Fruit fly (Drosophila melanogaster) whole organism, embryonic: ENCODE results near the gene CG34461.

ENCODE experiments used
- ATbp ChIP-seq: fragments of 200-800 bp; sonication (Bioruptor generic); optimal IDR thresholded peaks from 2 replicates; lab custom pipeline; 2017; ENCODE audit warnings: missing biosample characterization, mild to moderate bottlenecking, missing genetic modification characterization, missing genetic modification reagents
- Blimp-1 ChIP-seq: fragments of 200-800 bp; sonication (Bioruptor generic); optimal IDR thresholded peaks from 3 replicates; lab custom pipeline; 2018; ENCODE audit warnings: missing biosample characterization, missing genetic modification characterization, mild to moderate bottlenecking, moderate library complexity, missing genetic modification reagents
- CG10462 ChIP-seq: fragments of 200-800 bp; sonication (Bioruptor generic); optimal IDR thresholded peaks from 2 replicates; lab custom pipeline; 2016; ENCODE audit warnings: missing biosample characterization, missing genetic modification characterization
- CG11560 ChIP-seq: fragments of 200-800 bp; sonication (Bioruptor generic); IDR thresholded peaks from 3 replicates; pipeline ENCODE4 v1.3.6; 2022; ENCODE audit warnings: missing biosample characterization, missing genetic modification characterization
- CG12219 ChIP-seq: fragments of 200-800 bp; sonication (Bioruptor generic); optimal IDR thresholded peaks from 3 replicates; lab custom pipeline; 2018; ENCODE audit warnings: missing biosample characterization, mild to moderate bottlenecking, missing genetic modification characterization
- CG12299 ChIP-seq: fragments of 200-800 bp; sonication (Bioruptor generic); optimal IDR thresholded peaks from 2 replicates; lab custom pipeline; 2018; ENCODE audit warnings: missing biosample characterization, mild to moderate bottlenecking, missing genetic modification characterization
- CG12391 ChIP-seq: fragments of 200-800 bp; sonication (Bioruptor generic); optimal IDR thresholded peaks from 3 replicates; lab custom pipeline; 2018; ENCODE audit warnings: missing biosample characterization, mild to moderate bottlenecking, missing genetic modification characterization, moderate library complexity
- CG12659 ChIP-seq: fragments of 200-800 bp; sonication (Bioruptor generic); optimal IDR thresholded peaks from 3 replicates; lab custom pipeline; 2017; ENCODE audit warnings: mild to moderate bottlenecking, missing biosample characterization, missing genetic modification reagents, missing genetic modification characterization
- CG12744 ChIP-seq: fragments of 200-800 bp; sonication (Bioruptor generic); optimal IDR thresholded peaks from 2 replicates; lab custom pipeline; 2016; ENCODE audit warnings: missing biosample characterization, missing genetic modification characterization
- CG17359 ChIP-seq: fragments of 200-800 bp; sonication (Bioruptor generic); optimal IDR thresholded peaks from 3 replicates; lab custom pipeline; 2018; ENCODE audit warnings: missing biosample characterization, mild to moderate bottlenecking, missing genetic modification characterization, moderate library complexity
- CG17385 ChIP-seq: fragments of 200-800 bp; sonication (Bioruptor generic); optimal IDR thresholded peaks from 3 replicates; lab custom pipeline; 2018; ENCODE audit warnings: missing biosample characterization, mild to moderate bottlenecking, missing genetic modification characterization
- CG18599 ChIP-seq: fragments of 200-800 bp; sonication (Bioruptor generic); optimal IDR thresholded peaks from 3 replicates; lab custom pipeline; 2017; ENCODE audit warnings: missing biosample characterization, missing genetic modification characterization, mild to moderate bottlenecking, moderate library complexity, missing genetic modification reagents
- CG2202 ChIP-seq: fragments of 200-800 bp; sonication (Bioruptor generic); optimal IDR thresholded peaks from 2 replicates; lab custom pipeline; 2018; ENCODE audit warnings: missing biosample characterization, mild to moderate bottlenecking, missing genetic modification characterization
- CG30020 ChIP-seq: fragments of 200-800 bp; optimal IDR thresholded peaks from 2 replicates; lab custom pipeline; 2019; ENCODE audit warnings: missing biosample characterization, mild to moderate bottlenecking, missing genetic modification characterization, moderate library complexity
- CG3407 ChIP-seq: fragments of 200-800 bp; sonication (Bioruptor generic); optimal IDR thresholded peaks from 2 replicates; lab custom pipeline; 2018; ENCODE audit warnings: missing biosample characterization, mild to moderate bottlenecking, missing genetic modification characterization
- CG3995 ChIP-seq: fragments of 200-800 bp; sonication (Bioruptor generic); optimal IDR thresholded peaks from 3 replicates; lab custom pipeline; 2016; ENCODE audit warnings: missing biosample characterization, missing genetic modification characterization
- CG4282 ChIP-seq: fragments of 200-800 bp; sonication (Bioruptor generic); optimal IDR thresholded peaks from 2 replicates; lab custom pipeline; 2016; ENCODE audit warnings: missing biosample characterization, missing genetic modification characterization
- CG4328 ChIP-seq: fragments of 200-800 bp; sonication (Bioruptor generic); optimal IDR thresholded peaks from 3 replicates; lab custom pipeline; 2017; ENCODE audit warnings: missing biosample characterization, missing genetic modification reagents, missing genetic modification characterization
- CG7372 ChIP-seq: fragments of 200-800 bp; sonication (Bioruptor generic); IDR thresholded peaks from 2 replicates; pipeline ENCODE4 v1.3.6; 2022; ENCODE audit warnings: missing biosample characterization, missing genetic modification characterization
- CG7963 ChIP-seq: fragments of 200-800 bp; sonication (Bioruptor generic); IDR thresholded peaks from 3 replicates; pipeline ENCODE4 v1.3.6; 2022; ENCODE audit warnings: missing biosample characterization, missing genetic modification characterization; ENCODE audit not compliant: partially characterized antibody
- CG8281 ChIP-seq: fragments of 200-800 bp; sonication (Bioruptor generic); optimal IDR thresholded peaks from 2 replicates; lab custom pipeline; 2018; ENCODE audit warnings: missing biosample characterization, mild to moderate bottlenecking, missing genetic modification characterization, moderate library complexity
- CG8388 ChIP-seq: fragments of 200-800 bp; sonication (Bioruptor generic); optimal IDR thresholded peaks from 2 replicates; lab custom pipeline; 2019; ENCODE audit warnings: missing biosample characterization, mild to moderate bottlenecking, missing genetic modification characterization, moderate library complexity
- Drgx ChIP-seq: fragments of 200-800 bp; sonication (Bioruptor generic); IDR thresholded peaks from 2 replicates; pipeline ENCODE4 v1.3.6; 2022; ENCODE audit warnings: missing biosample characterization, missing genetic modification characterization
- Hand ChIP-seq: fragments of 200-800 bp; sonication (Bioruptor generic); optimal IDR thresholded peaks from 2 replicates; lab custom pipeline; 2017; ENCODE audit warnings: mild to moderate bottlenecking, missing biosample characterization, missing genetic modification reagents, missing genetic modification characterization
- Hr3 ChIP-seq: fragments of 200-800 bp; sonication (Bioruptor generic); optimal IDR thresholded peaks from 3 replicates; lab custom pipeline; 2016; ENCODE audit warnings: missing biosample characterization, missing genetic modification characterization
- Lim3 ChIP-seq: fragments of 200-800 bp; sonication (Bioruptor generic); IDR thresholded peaks from 2 replicates; pipeline ENCODE4 v1.3.6; 2022; ENCODE audit warnings: missing biosample characterization, missing genetic modification characterization
- Meics ChIP-seq: fragments of 200-800 bp; sonication (Bioruptor generic); optimal IDR thresholded peaks from 2 replicates; lab custom pipeline; 2017; ENCODE audit warnings: missing biosample characterization, mild to moderate bottlenecking, missing genetic modification characterization
- NC2β ChIP-seq: fragments of 200-800 bp; sonication (Bioruptor generic); optimal IDR thresholded peaks from 2 replicates; lab custom pipeline; 2016; ENCODE audit warnings: missing biosample characterization, missing genetic modification characterization
- Nf-YA ChIP-seq: fragments of 200-800 bp; sonication (Bioruptor generic); IDR thresholded peaks from 2 replicates; pipeline ENCODE4 v1.3.6; 2022; ENCODE audit warnings: missing biosample characterization, missing genetic modification characterization
- Nf-YC ChIP-seq: fragments of 200-800 bp; optimal IDR thresholded peaks from 3 replicates; lab custom pipeline; 2019; ENCODE audit warnings: missing biosample characterization, mild to moderate bottlenecking, missing genetic modification characterization, moderate library complexity
- NfI ChIP-seq: fragments of 200-800 bp; sonication (Bioruptor generic); optimal IDR thresholded peaks from 3 replicates; lab custom pipeline; 2018; ENCODE audit warnings: missing biosample characterization, mild to moderate bottlenecking, missing genetic modification characterization, moderate library complexity
- Sox100B ChIP-seq: fragments of 200-800 bp; sonication (Bioruptor generic); optimal IDR thresholded peaks from 3 replicates; lab custom pipeline; 2018; ENCODE audit warnings: missing biosample characterization, mild to moderate bottlenecking, missing genetic modification characterization
- Usf ChIP-seq: fragments of 200-800 bp; sonication (Bioruptor generic); optimal IDR thresholded peaks from 2 replicates; lab custom pipeline; 2017; ENCODE audit warnings: missing genotype, missing biosample characterization, missing genetic modification characterization
- ash1 ChIP-seq: fragments of 200-800 bp; sonication (Bioruptor generic); optimal IDR thresholded peaks from 2 replicates; lab custom pipeline; 2018; ENCODE audit warnings: missing biosample characterization, mild to moderate bottlenecking, missing genetic modification characterization
- dmrt99B ChIP-seq: fragments of 200-800 bp; sonication (Bioruptor generic); optimal IDR thresholded peaks from 2 replicates; lab custom pipeline; 2018; ENCODE audit warnings: missing biosample characterization, mild to moderate bottlenecking, missing genetic modification characterization, moderate library complexity
- en ChIP-seq: fragments of 200-800 bp; sonication (Bioruptor generic); optimal IDR thresholded peaks from 2 replicates; lab custom pipeline; 2016; ENCODE audit warnings: missing biosample characterization, missing genetic modification characterization
- fd3F ChIP-seq: fragments of 200-800 bp; sonication (Bioruptor generic); optimal IDR thresholded peaks from 2 replicates; lab custom pipeline; 2018; ENCODE audit warnings: missing biosample characterization, mild to moderate bottlenecking, missing genetic modification characterization, moderate library complexity
- ftz-f1 ChIP-seq: fragments of 200-800 bp; sonication (Bioruptor generic); optimal IDR thresholded peaks from 2 replicates; lab custom pipeline; 2016; ENCODE audit warnings: missing biosample characterization, missing genetic modification characterization
- gce ChIP-seq: fragments of 200-800 bp; sonication (Bioruptor generic); IDR thresholded peaks from 3 replicates; pipeline ENCODE4 v1.3.6; 2022; ENCODE audit warnings: missing biosample characterization, missing genetic modification characterization
- gt ChIP-seq: fragments of 200-800 bp; sonication (Bioruptor generic); IDR thresholded peaks from 2 replicates; pipeline ENCODE4 v1.3.6; 2022; ENCODE audit warnings: missing biosample characterization, missing genetic modification characterization
- hb ChIP-seq: fragments of 200-800 bp; sonication (Bioruptor generic); IDR thresholded peaks from 3 replicates; pipeline ENCODE4 v1.3.6; 2022; ENCODE audit warnings: missing biosample characterization, missing genetic modification characterization; ENCODE audit not compliant: partially characterized antibody
- lab ChIP-seq: fragments of 200-800 bp; sonication (Bioruptor generic); optimal IDR thresholded peaks from 3 replicates; lab custom pipeline; 2017; ENCODE audit warnings: missing biosample characterization, missing genetic modification characterization, mild to moderate bottlenecking, moderate library complexity, missing genetic modification reagents
- pzg ChIP-seq: fragments of 200-800 bp; sonication (Bioruptor generic); optimal IDR thresholded peaks from 3 replicates; lab custom pipeline; 2018; ENCODE audit warnings: missing biosample characterization, mild to moderate bottlenecking, missing genetic modification characterization, moderate library complexity
- rib ChIP-seq: fragments of 200-800 bp; sonication (Bioruptor generic); IDR thresholded peaks from 2 replicates; pipeline ENCODE4 v1.3.6; 2022; ENCODE audit warnings: missing biosample characterization, missing genetic modification characterization
- row ChIP-seq: fragments of 200-800 bp; sonication (Bioruptor generic); IDR thresholded peaks from 3 replicates; pipeline ENCODE4 v1.3.6; 2022; ENCODE audit warnings: missing biosample characterization, missing genetic modification characterization
- shn ChIP-seq: fragments of 200-800 bp; sonication (Bioruptor generic); optimal IDR thresholded peaks from 3 replicates; lab custom pipeline; 2016; ENCODE audit warnings: missing biosample characterization, missing genetic modification characterization
- sna ChIP-seq: fragments of 200-800 bp; sonication (Bioruptor generic); IDR thresholded peaks from 2 replicates; pipeline ENCODE4 v1.3.6; 2022; ENCODE audit warnings: missing biosample characterization, missing genetic modification characterization; ENCODE audit not compliant: partially characterized antibody
- tio ChIP-seq: fragments of 200-800 bp; sonication (Bioruptor generic); optimal IDR thresholded peaks from 2 replicates; lab custom pipeline; 2017; ENCODE audit warnings: missing biosample characterization, missing genetic modification characterization, inconsistent platforms

Gene CG34461

dm6 chr3L:8346100-8346980 is 20.7 kb downstream of the CG34461 start, which contains the start of the genes CG7182 and GAPcenA (continued):
- TF ChIP-seq CG4282 (GFP tag; lab: Kevin White, UChicago) (peak; percentile 3), CG11560 (tag; lab: Robert Waterston, UW) (peak; percentile 97), shn (GFP tag; lab: Kevin White, UChicago) (no peak), sna (GFP tag; lab: Robert Waterston, UW) (peak; percentile 40), Hand (GFP tag; lab: Kevin White, UChicago) (peak; percentile 8), ATbp (peak; percentile 16), NC2β (GFP tag; lab: Kevin White, UChicago) (peak; percentile 2), Sox100B (GFP tag; lab: Kevin White, UChicago) (no peak), ash1 (GFP tag; lab: Kevin White, UChicago) (no peak), CG7963 (peak; percentile 47; the same call in 1 of the 3 replicates), CG17385 (peak; percentile 63), Hr3 (GFP tag; lab: Kevin White, UChicago) (peak; percentile 82), CG8281 (tag; lab: Kevin White, UChicago) (peak; percentile 43), tio (GFP tag; lab: Kevin White, UChicago) (no peak), Nf-YA (no peak), Blimp-1 (peak; percentile 59), CG8388 (GFP tag; lab: Kevin White, UChicago) (peak; percentile 53), Drgx (GFP tag; lab: Robert Waterston, UW) (no peak), CG12299 (tag; lab: Kevin White, UChicago) (peak; percentile 33), CG12659 (GFP tag; lab: Kevin White, UChicago) (peak; percentile 80), CG12744 (GFP tag; lab: Kevin White, UChicago) (peak; percentile 10), NfI (GFP tag; lab: Kevin White, UChicago) (peak; percentile 75), ftz-f1 (GFP tag; lab: Kevin White, UChicago) (peak; percentile 38), Nf-YC (tag; lab: Kevin White, UChicago) (peak; percentile 77), dmrt99B (tag; lab: Kevin White, UChicago) (peak; percentile 51), hb (GFP tag; lab: Robert Waterston, UW) (no peak; the same call in 2 of the 3 replicates), Lim3 (GFP tag; lab: Robert Waterston, UW) (no peak), row (peak; percentile 85), Usf (GFP tag; lab: Kevin White, UChicago) (peak; percentile 27), CG12391 (peak; percentile 81), en (GFP tag; lab: Kevin White, UChicago) (no peak), CG18599 (GFP tag; lab: Kevin White, UChicago) (peak; percentile 75), CG2202 (peak; percentile 23), CG3407 (GFP tag; lab: Kevin White, UChicago) (peak; percentile 16), rib (GFP tag; lab: Robert Waterston, UW) (no peak), CG10462 (GFP tag; lab: Kevin White, UChicago) (peak; percentile 45), CG4328 (GFP tag; lab: Kevin White, UChicago) (peak; percentile 49), fd3F (peak; percentile 68), gt (no peak), CG30020 (tag; lab: Kevin White, UChicago) (peak; percentile 82), CG12219 (GFP tag; lab: Kevin White, UChicago) (no peak), CG3995 (peak; percentile 31), gce (GFP tag; lab: Robert Waterston, UW) (no peak), lab (GFP tag; lab: Kevin White, UChicago) (peak; percentile 83), Meics (peak; percentile 75), pzg (GFP tag; lab: Kevin White, UChicago) (peak; percentile 36), CG7372 (GFP tag; lab: Robert Waterston, UW) (no peak; the same call in 1 of the 2 replicates), CG17359 (tag; lab: Kevin White, UChicago) (peak; percentile 69)
